Fruit fly (Drosophila melanogaster): Measurements from ENCODE around the gene Tango4.

DNA sequence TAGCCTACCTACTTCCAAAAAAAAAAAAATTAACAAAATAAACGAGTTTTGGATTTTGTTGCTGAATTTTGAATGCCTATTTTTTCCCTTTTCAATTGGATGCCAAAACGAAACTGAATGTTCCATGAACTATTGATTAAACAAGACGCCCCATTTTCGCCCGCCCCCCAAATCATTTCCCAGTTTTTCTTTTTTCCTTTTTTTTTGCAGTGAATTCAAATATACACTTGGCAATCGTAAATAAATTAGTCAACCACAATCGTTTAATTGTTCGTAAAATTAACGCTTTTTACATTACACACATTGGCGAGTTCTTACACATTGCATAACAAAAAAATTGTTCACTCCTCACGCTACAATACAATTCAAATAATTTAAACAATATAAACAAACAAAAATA, 28.2 kb upstream of the Tango4 start, which contains the start of gene CG18130:
- TF ChIP-seq CG16779 (tag; optimal IDR thresholded peaks at IDR 0.05), result no peak
- TF ChIP-seq CG32006 (GFP tag; optimal IDR thresholded peaks at IDR 0.05), result no peak
- TF ChIP-seq Met (GFP tag; optimal IDR thresholded peaks at IDR 0.05), result no peak
- no peak for TF ChIP-seq Sox102F (GFP tag; optimal IDR thresholded peaks at IDR 0.05)
- TF ChIP-seq eg (GFP tag; IDR thresholded peaks at IDR 0.05), result no peak
- TF ChIP-seq CG8119 (GFP tag; IDR thresholded peaks at IDR 0.05), result no peak
- TF ChIP-seq CG6163 (GFP tag; IDR thresholded peaks at IDR 0.05), result no peak
- no peak for TF ChIP-seq achi (GFP tag; optimal IDR thresholded peaks at IDR 0.05)
- no peak for TF ChIP-seq Ets96B (tag; optimal IDR thresholded peaks at IDR 0.05)
- no peak for TF ChIP-seq Eip78C (GFP tag)
- TF ChIP-seq CG8319 (GFP tag; optimal IDR thresholded peaks at IDR 0.05), result no peak
- no peak for TF ChIP-seq CG11762 (GFP tag; optimal IDR thresholded peaks at IDR 0.05; ENCODE audit: insufficient read depth)
- no peak for TF ChIP-seq net (GFP tag; optimal IDR thresholded peaks at IDR 0.05)
